Worm (Caenorhabditis elegans): ENCODE data around the gene rnp-4.

Gene rnp-4

DNA sequence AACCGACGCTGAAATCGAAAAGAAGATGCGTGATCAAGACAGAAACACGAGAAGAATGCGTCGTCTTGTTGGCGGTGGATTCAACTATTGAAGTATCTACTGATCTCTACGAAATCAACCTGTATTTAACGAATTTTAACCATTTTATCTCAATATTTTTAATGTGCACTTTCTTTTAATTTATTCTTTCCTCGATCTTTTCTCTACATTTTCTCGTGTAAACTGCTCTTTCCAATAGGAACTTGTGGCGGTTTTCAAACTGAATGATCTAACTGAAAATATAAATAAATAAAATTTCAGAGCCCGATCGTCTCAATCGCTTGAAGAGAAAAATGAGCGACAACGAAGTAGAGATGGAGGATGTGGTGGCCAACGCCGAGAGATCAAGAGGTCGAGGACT, at the start of gene rnp-4:
rnp-4 (plus strand) TSS at position 301 of the 400 bp plus-strand sequence.
- no peak for TF ChIP-seq unc-62 (GFP tag; optimal IDR thresholded peaks at IDR 0.05)

- TF ChIP-seq unc-62 (GFP tag; optimal IDR thresholded peaks at IDR 0.05) = no peak
Measured at ce11 chrIII:4356384-4356783, 49.7 kb upstream of the rnp-4 start, which contains the start of gene mnp-1. Gene mnp-1 (plus strand): TSS chrIII:4356594.

ce11 chrIII:4357438-4357837, 48.6 kb upstream of the rnp-4 start:
- no peak for TF ChIP-seq unc-62 (GFP tag; optimal IDR thresholded peaks at IDR 0.05)

- no peak for TF ChIP-seq unc-62 (GFP tag; optimal IDR thresholded peaks at IDR 0.05)
Measured at ce11 chrIII:4358345-4358744, 47.7 kb upstream of the rnp-4 start.

- TF ChIP-seq unc-62 (GFP tag; optimal IDR thresholded peaks at IDR 0.05) = no peak
Measured at ce11 chrIII:4359208-4359607, 46.9 kb upstream of the rnp-4 start.

DNA sequence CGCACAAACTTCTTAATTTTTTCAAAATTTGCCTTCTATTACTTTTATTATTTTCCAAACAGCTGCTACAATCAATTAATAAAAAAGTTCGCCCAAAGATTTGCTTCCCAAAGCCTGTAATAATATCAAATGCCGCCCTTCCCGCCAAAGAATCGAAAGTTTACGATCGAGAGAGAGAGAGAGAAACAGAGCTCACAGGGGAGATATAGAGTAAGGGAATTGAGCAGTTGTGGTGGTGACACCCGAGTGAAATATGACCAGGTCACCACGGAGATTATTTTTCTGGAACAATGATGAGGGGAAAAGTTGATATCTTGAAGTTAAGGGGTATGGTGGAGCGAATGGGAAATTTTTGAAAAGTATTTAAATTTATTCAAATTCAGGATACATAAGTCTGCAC, 46.2 kb upstream of the rnp-4 start:
- TF ChIP-seq unc-62 (GFP tag; optimal IDR thresholded peaks at IDR 0.05) = no peak

DNA sequence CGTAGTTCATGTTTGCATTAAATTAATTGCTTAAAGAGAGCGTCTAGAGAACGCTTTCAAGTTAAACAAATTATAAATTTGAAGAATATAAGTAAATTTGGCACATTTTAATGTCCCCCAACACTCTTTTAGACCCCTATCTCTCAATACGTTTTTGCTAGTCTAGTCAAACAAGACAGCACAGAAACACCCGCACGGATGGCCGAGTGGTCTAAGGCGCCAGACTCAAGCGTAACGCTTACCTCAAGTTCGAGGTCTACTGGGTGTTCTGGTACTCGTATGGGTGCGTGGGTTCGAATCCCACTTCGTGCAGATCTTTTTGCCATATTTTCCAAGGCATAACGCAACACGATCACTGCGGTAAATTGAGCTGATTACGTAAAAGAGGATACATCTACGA, 43.8 kb upstream of the rnp-4 start:
- no peak for TF ChIP-seq unc-62 (GFP tag; optimal IDR thresholded peaks at IDR 0.05)

DNA sequence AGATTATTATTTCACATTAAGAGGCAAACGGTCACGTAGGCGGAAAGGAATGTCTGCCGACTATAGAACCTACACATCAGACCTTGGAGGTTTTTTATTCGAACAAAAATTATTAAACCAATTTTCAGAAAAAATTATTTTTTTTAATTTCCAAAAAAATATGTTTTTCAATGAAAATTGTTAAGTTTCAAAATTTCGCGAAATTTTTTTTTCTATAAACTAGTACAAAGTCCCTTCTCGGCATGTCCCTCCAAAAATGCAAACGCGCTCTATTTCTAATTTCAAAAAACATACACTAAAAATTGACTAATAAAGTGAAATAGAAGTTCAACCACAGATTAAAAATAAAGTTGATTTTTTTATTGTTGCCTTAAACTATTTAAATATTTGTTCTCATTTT, 41.1 kb upstream of the rnp-4 start, which contains the start of gene ckb-1:
ckb-1 (plus strand) TSS at position 301 of the 400 bp plus-strand sequence.
- TF ChIP-seq unc-62 (GFP tag; optimal IDR thresholded peaks at IDR 0.05) = no peak

DNA sequence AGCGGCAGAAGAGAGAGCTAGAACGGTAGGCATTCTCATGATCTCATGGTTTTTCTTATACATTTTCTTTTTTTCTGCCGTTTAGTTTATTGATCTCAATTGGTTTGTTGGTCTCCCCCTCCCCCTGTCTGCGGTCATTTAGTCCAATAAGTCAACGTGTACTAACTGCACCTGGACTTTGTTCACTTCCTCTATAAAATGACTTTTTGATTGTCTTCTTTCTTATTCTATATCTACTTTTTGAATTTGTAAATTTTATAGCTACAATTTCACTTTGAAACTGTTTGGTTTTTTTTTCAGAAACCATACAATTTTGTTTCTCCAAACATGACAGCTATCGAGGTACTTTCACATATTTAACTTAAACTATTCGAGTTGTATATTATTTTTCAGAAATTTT, 38.4 kb upstream of the rnp-4 start, which contains the start of gene ckb-2:
ckb-2 (plus strand) TSS at position 301 of the 400 bp plus-strand sequence.
- TF ChIP-seq unc-62 (GFP tag; optimal IDR thresholded peaks at IDR 0.05) = no peak

- no peak for TF ChIP-seq unc-62 (GFP tag; optimal IDR thresholded peaks at IDR 0.05)
Measured at ce11 chrIII:4370585-4370984, 35.5 kb upstream of the rnp-4 start, which contains the start of gene ckb-3. Gene ckb-3 (plus strand): TSS chrIII:4370885.

ce11 chrIII:4372894-4373293, 33.2 kb upstream of the rnp-4 start:
- no peak for TF ChIP-seq unc-62 (GFP tag; optimal IDR thresholded peaks at IDR 0.05)

- no peak for TF ChIP-seq unc-62 (GFP tag; optimal IDR thresholded peaks at IDR 0.05)
Measured at ce11 chrIII:4374854-4375253, 31.2 kb upstream of the rnp-4 start, which contains the start of gene pals-26. Gene pals-26 (plus strand): TSS chrIII:4375154.

DNA sequence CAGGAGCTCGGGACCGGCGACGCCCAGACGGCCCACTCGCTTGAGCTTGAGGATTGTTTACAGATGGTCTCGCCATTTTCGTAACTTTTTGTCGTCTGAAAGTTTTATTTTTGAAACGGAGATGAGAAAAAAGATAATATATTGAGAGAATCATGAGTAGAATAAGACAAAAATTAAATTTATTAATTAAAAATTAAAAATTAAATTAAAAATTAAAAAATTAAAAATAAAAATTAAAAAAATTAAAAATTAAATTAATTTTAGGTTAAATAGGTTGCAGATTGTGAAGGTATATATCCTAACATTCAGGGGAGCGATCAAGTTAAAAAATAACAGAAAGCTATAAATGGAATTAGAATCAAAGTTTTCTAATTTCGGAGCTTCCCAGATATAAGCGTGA, 26.4 kb upstream of the rnp-4 start, which contains the start of gene B0284.3:
B0284.3 (minus strand) TSS at position 101 of the 400 bp plus-strand sequence.
- TF ChIP-seq unc-62 (GFP tag; optimal IDR thresholded peaks at IDR 0.05) = no peak

DNA sequence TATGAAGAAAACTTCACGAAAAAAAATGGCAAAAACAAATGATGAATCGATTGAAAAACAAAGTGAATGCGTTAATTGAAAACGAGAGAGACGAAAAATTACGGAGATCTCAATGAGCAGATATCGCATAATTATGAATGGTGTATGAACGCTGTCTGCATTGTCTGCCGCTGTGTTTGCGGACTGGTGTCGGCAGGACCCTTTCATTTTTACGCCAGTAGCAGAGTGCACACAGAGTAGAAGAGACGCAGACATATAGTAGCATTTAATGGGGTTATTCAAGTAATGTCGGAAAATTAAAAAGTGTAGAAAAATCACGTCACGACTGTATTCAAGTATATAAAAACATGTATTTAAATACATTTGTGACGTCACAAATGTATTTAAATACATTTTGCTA, 25.3 kb upstream of the rnp-4 start:
- TF ChIP-seq unc-62 (GFP tag; optimal IDR thresholded peaks at IDR 0.05) = no peak

ce11 chrIII:4381343-4381742, 24.7 kb upstream of the rnp-4 start, which contains the start of gene pals-27:
Gene pals-27 (plus strand): TSS chrIII:4381643.
- TF ChIP-seq unc-62 (GFP tag; optimal IDR thresholded peaks at IDR 0.05) = no peak

ce11 chrIII:4382118-4382517, 24.0 kb upstream of the rnp-4 start:
- no peak for TF ChIP-seq unc-62 (GFP tag; optimal IDR thresholded peaks at IDR 0.05)

DNA sequence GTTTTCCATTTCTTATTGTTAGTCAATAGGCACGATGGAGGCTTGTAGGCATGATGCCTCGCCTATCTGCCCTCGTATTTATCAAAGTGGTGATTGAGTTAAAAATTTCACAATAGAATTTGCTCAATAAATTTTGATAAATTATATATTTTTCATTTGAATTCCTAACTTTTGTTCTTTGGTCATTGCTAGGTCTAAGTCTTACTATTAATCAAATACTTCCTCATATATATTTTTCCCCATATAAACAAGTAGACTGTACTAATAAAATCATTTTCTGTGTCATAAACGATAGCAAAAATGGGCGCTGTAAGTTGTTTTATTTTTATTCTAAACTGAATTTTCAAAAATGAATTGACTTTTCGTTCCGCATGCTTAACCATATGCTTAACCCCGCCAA, 21.6 kb upstream of the rnp-4 start, which contains the start of gene pals-28:
pals-28 (plus strand) TSS at position 301 of the 400 bp plus-strand sequence.
- TF ChIP-seq unc-62 (GFP tag; optimal IDR thresholded peaks at IDR 0.05) = no peak

- no peak for TF ChIP-seq unc-62 (GFP tag; optimal IDR thresholded peaks at IDR 0.05)
Measured at ce11 chrIII:4390421-4390820, 15.7 kb upstream of the rnp-4 start.

All from whole organism, dauer.